Worm (Caenorhabditis elegans): Measurements from ENCODE around the gene gbb-1.

DNA sequence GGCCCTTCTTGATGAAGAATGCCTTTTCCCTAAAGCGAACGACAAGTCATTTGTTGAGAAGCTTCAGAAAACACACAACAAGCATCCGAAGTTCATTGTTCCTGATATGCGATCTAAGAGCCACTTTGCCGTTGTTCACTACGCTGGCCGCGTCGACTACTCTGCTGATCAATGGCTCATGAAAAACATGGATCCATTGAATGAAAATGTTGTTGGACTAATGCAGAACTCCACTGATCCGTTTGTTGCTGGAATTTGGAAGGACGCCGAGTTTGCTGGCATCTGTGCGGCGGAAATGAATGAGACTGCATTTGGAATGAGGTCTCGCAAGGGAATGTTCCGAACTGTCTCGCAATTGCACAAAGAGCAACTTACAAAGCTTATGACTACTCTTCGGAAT, 45.0 kb upstream of the gbb-1 start:
- no peak for TF ChIP-seq unc-39 (tag; optimal IDR thresholded peaks at IDR 0.05)
- TF ChIP-seq nhr-237 (tag; optimal IDR thresholded peaks at IDR 0.05) = no peak
- TF ChIP-seq skn-1 (tag; optimal IDR thresholded peaks at IDR 0.05) = no peak
- no peak for TF ChIP-seq lin-39 (tag; optimal IDR thresholded peaks at IDR 0.05)
- TF ChIP-seq ztf-11 (tag; optimal IDR thresholded peaks at IDR 0.05) = no peak
- TF ChIP-seq ceh-82 (tag; optimal IDR thresholded peaks at IDR 0.05) = no peak
- no peak for TF ChIP-seq elt-3 (tag; optimal IDR thresholded peaks at IDR 0.05)
- no peak for TF ChIP-seq ztf-4 (tag; optimal IDR thresholded peaks at IDR 0.05)
- no peak for TF ChIP-seq zag-1 (tag; optimal IDR thresholded peaks at IDR 0.05)
- TF ChIP-seq R02D3.7 (tag; optimal IDR thresholded peaks at IDR 0.05) = no peak
- TF ChIP-seq ama-1 (optimal IDR thresholded peaks at IDR 0.05) = no peak
- TF ChIP-seq lin-13 (GFP tag; optimal IDR thresholded peaks at IDR 0.05) = no peak
- no peak for TF ChIP-seq crh-2 (tag; optimal IDR thresholded peaks at IDR 0.05)

Measured in whole organism, L2 larva.